Fruit fly (Drosophila melanogaster): ENCODE data around the gene CG14367.

CG14367 gene

DNA sequence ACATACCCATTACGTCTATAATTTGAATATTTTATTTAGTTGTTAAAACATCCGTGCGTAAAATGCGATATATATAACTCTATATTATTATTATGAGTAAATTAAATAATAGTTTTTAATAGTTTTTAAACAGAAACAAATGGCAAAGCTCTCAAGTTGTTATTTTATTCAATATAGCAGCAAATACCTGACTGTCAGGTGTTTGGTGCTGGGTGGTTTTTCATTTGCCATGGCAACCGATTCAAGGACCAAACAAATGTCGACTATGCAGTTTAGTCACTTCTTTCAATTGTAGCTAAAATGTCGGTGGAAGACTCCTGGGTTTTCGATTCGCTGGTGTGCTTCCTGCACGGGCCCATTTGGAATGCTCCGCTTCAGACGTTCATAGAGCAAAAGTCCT lies at the start of gene CG14367:
CG14367 (plus strand) TSS at position 301 of the 400 bp plus-strand sequence.
- TF ChIP-seq CG17801 (GFP tag; optimal IDR thresholded peaks at IDR 0.05; ENCODE audit: partially characterized antibody) = no peak

DNA sequence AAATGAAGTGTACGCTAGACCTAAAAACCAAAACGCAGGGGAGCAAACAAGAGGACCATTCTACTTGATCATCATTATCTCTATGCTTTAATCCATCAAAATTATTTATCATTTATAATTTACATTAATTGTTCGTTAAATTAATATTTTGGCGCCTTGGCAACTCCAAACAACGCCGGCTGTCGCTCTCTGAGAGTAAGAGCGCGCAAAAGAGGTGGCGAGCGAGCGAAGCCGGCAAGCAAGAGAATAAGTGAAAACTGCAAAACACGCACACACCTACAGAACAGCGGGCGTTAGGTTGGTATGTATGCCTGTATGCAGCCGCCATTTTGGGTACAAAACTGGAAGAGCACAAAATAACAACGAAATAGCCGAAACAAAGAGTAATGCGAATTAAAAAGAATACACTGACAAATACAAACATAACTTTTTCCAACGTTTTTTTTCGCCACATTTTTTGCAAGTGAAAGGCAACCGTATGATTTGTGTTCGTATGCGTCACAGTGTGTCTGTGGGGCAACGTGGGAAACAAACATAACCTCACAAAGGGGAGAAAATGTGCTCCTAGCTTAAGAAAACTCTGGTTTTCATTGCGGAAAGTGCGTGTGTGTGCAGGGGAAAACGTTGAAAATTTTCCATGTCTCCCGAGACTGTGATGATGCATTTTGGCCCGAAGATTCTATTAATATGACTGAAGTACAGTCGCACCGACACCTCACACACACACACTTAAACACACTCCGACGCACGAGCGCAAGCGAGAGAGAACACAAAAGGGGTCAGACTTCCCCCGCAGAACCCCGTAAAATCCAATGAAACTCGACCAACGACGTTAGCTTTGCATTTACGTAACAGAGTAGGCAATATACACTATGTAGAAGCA lies 48.8 kb upstream of the CG14367 start:
- peak; percentile 43 for TF ChIP-seq CG17801 (GFP tag; optimal IDR thresholded peaks at IDR 0.05; ENCODE audit: partially characterized antibody)

DNA sequence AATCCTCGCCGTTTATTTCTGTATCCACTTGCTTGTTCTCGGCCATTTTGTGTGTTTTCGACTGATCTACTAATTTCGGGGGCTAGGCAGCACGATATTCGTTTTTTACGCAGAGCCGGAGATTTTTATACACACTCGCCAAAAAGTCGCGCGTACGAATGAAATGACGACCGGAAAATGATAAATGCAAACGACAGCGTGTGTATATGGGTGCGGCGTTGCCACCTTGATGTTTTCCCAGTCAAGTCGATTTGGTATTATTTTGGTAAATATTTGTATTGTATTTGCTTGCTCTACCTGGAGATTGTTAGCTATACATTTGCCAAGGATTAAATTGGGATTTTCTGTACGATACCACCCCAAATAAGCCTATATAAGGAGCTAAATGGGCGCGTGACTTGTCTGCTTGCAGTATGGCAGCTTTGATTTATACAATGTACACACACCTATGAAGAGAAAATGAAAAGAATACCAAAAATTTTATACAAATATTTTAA lies 47.9 kb upstream of the CG14367 start, which contains the start of gene sqd:
sqd (minus strand) TSS at position 431 of the 497 bp plus-strand sequence.
- TF ChIP-seq CG17801 (GFP tag; optimal IDR thresholded peaks at IDR 0.05; ENCODE audit: partially characterized antibody) = peak; percentile 70

DNA sequence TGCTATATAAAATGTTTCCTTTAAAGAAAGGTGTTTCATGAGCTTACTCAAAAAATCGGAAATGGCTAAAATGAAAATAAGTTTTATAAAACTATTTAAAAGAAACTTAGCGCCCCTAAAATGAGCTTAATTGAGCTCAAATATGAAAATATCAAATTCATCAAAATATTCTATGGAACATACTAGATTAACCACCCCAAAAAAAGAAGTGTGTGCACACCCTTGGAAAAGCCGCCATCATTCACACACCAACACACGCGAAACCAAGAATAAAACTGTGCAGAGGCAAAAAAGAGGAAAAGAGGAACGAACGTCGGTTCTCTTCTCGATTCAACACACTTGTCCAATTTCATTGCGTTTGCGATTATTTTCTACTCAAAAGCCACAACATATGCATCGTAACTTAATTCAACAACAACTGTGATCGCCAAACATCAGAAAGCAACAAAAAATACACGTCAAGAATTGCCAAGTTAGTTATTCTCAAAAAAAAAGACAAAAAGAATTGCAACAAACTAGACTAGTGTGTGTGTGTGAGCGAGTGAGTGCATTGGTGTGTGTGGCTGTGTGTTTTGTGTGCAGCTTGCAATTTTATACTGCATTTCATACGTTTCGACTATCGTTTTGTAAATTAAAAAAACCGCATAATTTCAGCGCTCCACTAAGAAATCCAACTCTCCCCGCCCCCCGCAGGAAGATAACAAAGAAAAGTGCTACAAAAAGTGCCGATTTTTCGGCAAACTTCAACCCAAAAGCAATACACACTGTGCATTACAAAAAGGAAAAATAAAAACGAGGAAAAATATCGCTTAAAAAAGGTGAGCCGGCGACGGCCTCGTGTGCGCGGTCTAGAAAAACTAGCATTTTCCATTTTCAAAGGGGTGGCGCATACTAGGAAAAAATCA lies 46.9 kb upstream of the CG14367 start, which contains the start of gene rin:
rin (plus strand) TSS at position 276 of the 905 bp plus-strand sequence.
- TF ChIP-seq CG17801 (GFP tag; optimal IDR thresholded peaks at IDR 0.05; ENCODE audit: partially characterized antibody) = peak; percentile 64

DNA sequence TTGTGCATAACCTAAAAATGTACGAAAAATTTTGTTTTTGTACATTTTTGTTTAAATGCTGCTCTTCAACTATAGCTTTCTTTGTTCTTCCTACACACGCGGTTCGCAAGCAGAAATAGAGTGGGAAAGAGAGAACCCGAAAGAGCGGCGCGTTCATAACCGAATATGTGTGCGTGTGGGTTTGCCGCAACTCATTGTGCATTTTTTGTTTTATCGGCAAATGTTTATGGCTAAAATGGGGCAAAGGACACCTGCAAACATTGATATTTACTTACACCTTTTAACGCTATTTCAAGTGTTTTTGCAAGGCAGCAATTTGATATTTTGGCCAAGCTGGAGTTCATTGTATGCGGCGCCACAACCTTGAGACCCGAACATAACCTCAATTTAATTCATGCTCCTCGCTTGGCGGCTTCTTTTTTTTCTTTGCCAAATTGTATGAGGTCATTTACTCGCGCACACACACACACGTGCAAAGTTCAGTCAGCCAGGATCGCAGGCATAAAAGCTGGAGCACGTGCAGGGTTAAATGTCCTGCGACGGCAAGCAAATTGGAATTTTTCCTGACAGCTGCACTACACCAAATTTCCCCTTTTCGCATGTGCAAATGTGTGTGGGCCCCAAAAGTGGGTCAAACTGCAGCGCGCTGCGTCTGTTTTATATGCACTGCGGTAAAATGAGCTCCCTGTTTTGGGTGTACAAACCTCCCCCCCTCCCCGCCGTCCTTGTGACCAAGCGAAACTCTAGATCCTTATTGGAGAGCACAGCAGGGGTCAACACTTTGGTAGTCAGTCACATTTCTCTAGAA lies 45.9 kb upstream of the CG14367 start:
- TF ChIP-seq CG17801 (GFP tag; optimal IDR thresholded peaks at IDR 0.05; ENCODE audit: partially characterized antibody) = no peak

DNA sequence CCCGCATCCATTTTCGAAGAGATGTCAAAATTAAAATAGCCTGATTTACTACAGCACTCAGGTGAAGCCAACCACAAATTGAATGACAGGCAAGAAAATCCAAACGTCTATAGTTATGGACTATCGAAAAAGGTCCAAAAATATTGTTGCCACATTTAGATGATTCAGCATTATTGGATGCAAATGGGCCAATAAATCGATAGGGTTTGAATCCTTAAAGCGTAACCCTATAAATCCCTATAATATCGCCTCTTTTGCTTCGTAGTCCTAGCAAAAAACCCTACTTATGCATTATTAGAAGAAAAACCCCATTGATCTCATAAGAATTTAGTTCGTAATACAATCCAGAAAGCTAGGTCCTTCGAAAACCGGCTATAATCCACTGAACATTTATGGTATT lies 37.6 kb upstream of the CG14367 start, which contains the start of gene Rbp4:
Rbp4 (minus strand) TSS at position 101 of the 400 bp plus-strand sequence.
- TF ChIP-seq CG17801 (GFP tag; optimal IDR thresholded peaks at IDR 0.05; ENCODE audit: partially characterized antibody) = no peak

DNA sequence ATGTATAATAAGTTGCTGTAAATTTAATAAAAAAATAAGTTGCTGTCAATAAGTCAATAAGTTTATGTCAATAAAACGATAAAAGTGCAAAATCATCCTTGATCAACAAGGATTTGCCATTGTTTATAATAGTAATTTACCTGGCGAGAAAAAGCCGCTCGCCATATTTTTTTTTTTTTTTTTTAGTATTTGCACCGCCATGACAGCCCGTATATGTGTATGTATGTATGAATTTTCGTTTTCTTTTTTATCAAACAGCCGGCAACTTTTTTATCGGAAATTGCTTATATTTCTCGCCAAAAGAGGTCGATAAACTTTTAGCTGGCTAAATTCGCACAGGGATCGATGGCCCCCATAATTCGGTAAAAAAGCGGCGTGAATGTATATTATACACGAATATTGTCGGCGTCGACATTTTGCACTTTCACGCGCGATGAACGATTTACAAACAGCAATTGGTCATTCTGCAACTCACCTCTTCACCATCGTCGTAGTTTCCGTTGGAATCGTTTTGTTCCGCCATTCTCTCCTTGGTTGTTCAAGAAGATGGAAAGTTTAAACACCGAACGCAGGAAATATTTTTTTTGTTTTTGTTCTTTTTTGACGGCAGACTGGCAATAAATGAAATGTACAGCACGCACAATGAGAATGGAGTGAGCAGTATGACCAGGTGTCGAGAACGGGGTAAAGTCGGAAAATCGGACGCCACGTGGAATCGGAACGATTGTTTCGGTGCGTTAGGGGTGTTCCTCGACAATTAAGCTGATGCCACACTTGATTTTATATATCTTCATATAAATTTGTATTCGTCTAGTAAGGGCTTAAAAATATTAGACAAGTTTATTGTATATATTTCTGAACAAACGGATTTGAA lies 33.8 kb upstream of the CG14367 start, which contains the start of gene Hrb87F:
Hrb87F (minus strand) TSS at position 667 of the 874 bp plus-strand sequence.
- TF ChIP-seq CG17801 (GFP tag; optimal IDR thresholded peaks at IDR 0.05; ENCODE audit: partially characterized antibody) = peak; percentile 51

DNA sequence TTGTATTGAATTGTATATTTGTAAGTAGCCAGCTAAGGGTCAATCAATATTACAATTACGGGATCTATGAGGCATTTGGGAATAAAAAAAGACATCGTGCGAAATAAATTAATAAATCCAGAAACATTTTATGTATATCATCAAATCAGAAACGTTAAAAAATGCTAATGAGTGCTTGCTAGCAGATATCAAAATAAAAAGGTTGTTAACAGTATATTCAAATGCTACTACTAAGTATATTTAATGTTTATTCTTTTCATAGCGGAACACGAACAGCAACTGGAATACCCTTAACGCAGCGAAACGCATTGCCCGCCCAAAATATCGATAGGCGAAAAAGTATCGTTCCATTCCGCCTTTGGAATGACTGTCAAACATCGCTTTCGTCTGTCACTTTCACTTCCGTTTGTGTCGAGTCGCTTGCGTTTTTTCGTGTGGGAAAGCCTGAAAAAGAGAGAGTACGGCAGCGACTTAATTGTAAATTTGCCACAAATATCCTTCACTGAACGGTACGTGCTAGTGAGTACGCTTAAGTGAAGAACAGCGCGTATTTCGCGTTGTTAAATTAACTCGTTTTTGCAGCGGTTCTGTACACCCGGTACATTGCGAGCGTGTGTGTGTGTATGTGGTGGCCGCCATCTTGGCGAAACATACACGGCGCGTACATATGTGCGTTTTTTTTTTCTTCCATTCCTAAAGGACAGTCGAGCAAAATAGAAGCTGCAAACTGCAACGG lies 32.8 kb upstream of the CG14367 start, which contains the start of gene B52:
B52 (plus strand) TSS at position 388 of the 736 bp plus-strand sequence.
- peak; percentile 88 for TF ChIP-seq CG17801 (GFP tag; optimal IDR thresholded peaks at IDR 0.05; ENCODE audit: partially characterized antibody)

DNA sequence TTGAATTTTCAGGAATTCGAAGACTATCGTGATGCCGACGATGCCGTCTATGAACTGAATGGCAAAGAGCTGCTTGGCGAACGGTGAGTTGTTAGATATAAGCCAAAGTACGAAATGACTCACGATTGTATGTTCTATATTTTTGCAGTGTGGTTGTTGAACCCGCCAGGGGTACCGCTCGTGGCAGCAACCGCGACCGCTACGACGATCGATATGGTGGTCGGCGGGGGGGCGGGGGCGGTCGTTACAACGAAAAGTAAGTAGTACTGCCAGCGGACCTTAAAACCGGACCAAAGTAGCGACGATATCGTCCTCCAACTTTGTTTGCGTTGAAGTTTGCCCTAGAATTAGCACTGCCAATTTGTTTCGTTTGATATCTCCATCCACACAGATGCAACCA lies 31.7 kb upstream of the CG14367 start:
- no peak for TF ChIP-seq CG17801 (GFP tag; optimal IDR thresholded peaks at IDR 0.05; ENCODE audit: partially characterized antibody)

DNA sequence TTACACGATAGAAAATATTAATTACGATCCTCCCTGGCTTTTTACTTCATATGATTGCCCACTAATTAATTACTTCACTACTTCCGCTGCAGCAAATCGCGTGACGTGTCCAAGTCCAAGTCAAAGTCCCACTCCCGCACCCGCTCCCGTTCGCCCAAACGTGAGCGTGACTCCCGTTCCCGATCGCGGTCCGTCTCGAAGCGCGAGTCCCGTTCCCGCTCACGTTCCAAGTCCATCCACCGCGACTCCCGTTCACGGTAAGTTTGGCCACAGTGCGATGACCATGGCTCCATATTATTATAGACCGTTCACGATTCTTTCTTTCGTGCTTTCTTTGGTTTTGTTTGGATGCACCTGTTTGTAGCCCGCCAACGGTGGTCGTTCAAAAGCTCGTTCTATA lies 27.9 kb upstream of the CG14367 start:
- TF ChIP-seq CG17801 (GFP tag; optimal IDR thresholded peaks at IDR 0.05; ENCODE audit: partially characterized antibody) = no peak

DNA sequence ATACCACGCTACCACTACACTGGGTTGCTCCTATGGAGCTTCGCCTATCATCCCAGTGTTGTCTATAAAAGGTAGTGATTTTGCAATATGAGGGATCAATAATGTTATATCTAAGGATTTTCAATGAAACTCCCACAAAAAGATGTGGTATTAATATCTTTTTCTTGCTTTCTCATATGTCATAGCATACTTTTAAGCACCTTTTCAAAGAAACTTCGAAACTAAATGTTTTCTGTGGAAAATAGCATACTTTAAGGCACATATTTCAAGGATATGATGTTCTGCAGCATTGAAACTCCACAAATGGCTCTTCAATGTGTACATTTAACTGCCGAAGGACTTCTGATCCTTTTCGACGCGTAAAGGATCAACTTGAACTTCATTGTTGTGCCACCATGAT lies 21.0 kb upstream of the CG14367 start:
- TF ChIP-seq CG17801 (GFP tag; optimal IDR thresholded peaks at IDR 0.05; ENCODE audit: partially characterized antibody) = no peak

DNA sequence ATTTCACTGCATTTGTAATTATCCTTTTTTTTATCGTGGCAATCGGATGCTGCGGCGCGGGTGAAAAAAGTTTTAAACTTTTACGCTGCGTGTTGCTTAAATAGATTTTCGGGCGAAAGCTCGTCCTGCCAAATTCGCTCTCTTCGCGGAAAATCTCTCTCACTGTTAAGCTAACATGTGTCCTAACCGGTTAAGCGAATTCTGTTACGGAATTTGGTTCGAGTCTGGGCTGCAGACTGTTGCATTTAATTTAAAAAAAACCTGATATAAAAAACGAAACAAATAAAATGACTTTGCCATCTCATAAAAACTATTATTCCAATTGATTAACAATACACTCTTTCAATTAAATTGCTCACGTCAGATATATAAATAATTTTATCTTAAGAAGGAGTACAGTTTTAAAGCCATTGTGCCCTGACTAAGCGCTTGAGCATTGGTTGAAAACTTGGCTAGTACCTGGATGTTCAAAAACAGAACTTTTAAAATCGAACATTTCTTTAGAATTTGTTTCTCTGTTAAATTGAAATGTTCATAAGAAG lies 19.3 kb upstream of the CG14367 start, which contains the start of gene Task6:
Task6 (minus strand) TSS at position 51 of the 542 bp plus-strand sequence.
- no peak for TF ChIP-seq CG17801 (GFP tag; optimal IDR thresholded peaks at IDR 0.05; ENCODE audit: partially characterized antibody)
